4 fruit fly cellular contexts compared by ENCODE assay signal in the genomic region with DNA sequence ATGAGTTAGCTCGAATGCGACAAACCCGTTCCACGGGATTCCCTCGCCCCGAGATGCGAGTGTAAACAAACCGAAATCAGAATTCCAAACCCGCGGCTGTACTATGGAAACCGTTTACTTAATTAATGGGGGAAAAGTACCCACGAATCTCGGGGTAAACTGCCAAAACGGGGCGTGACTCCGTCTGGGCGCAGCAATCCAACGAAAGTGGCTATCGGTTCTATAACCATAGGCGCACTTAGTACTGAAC.
TF ChIP-seq lines count a peak whose summit lies in the region.

No protein-coding gene starts in this region.

- no peak for TF ChIP-seq CTCF in whole organism, embryonic (GFP tag; optimal IDR thresholded peaks at IDR 0.05; lab: Kevin White, UChicago)

TF ChIP-seq in whole organism, adult, 20 proteins besides CTCF, POLR2A, EP300 and RAD21:
- TF ChIP-seq toe (GFP tag; optimal IDR thresholded peaks at IDR 0.05; lab: Kevin White, UChicago) (no peak), Mnt (GFP tag; optimal IDR thresholded peaks at IDR 0.05; lab: Kevin White, UChicago) (no peak), cnc (optimal IDR thresholded peaks at IDR 0.05; lab: Kevin White, UChicago) (no peak), kay (GFP tag; lab: Kevin White, UChicago; ENCODE audit: borderline replicate concordance) (no peak), Clk (GFP tag; optimal IDR thresholded peaks at IDR 0.05; lab: Kevin White, UChicago) (no peak), CG7045 (GFP tag; optimal IDR thresholded peaks at IDR 0.05; lab: Kevin White, UChicago) (no peak), ovo (GFP tag; optimal IDR thresholded peaks at IDR 0.05; lab: Kevin White, UChicago) (peak; percentile 45), CG33017 (tag; optimal IDR thresholded peaks at IDR 0.05; lab: Kevin White, UChicago) (no peak)
TF ChIP-seq in whole organism, adult: peak in this region for 1.

TF ChIP-seq in whole organism, embryonic, 481 proteins besides CTCF, POLR2A, EP300 and RAD21:
- TF ChIP-seq Ets65A (GFP tag; lab: Kevin White, UChicago), result peak; percentile 61
- TF ChIP-seq CG3065 (GFP tag; optimal IDR thresholded peaks at IDR 0.05; lab: Kevin White, UChicago), result no peak
- peak; percentile 37 for TF ChIP-seq CG13894 (tag; optimal IDR thresholded peaks at IDR 0.05; lab: Kevin White, UChicago)
- peak; percentile 80 for TF ChIP-seq sd (tag; optimal IDR thresholded peaks at IDR 0.05; lab: Kevin White, UChicago)

TF ChIP-seq in whole organism, prepupa, 60 proteins besides CTCF, POLR2A, EP300 and RAD21:
- no peak for TF ChIP-seq Eip78C (GFP tag; lab: Kevin White, UChicago)
- no peak for TF ChIP-seq net (GFP tag; optimal IDR thresholded peaks at IDR 0.05; lab: Kevin White, UChicago)
- no peak for TF ChIP-seq Eip75B (GFP tag; optimal IDR thresholded peaks at IDR 0.05; lab: Kevin White, UChicago)
- no peak for TF ChIP-seq dsx (GFP tag; optimal IDR thresholded peaks at IDR 0.05; lab: Kevin White, UChicago; ENCODE audit: poor library complexity, severe bottlenecking)
- no peak for TF ChIP-seq Hr4 (GFP tag; optimal IDR thresholded peaks at IDR 0.05; lab: Kevin White, UChicago)
- TF ChIP-seq CG8632 (GFP tag; optimal IDR thresholded peaks at IDR 0.05; lab: Kevin White, UChicago), result no peak
- TF ChIP-seq Met (GFP tag; optimal IDR thresholded peaks at IDR 0.05; lab: Kevin White, UChicago), result no peak
- peak; percentile 29 for TF ChIP-seq fkh (GFP tag; optimal IDR thresholded peaks at IDR 0.05; lab: Kevin White, UChicago)

TF ChIP-seq in whole organism, wandering third instar larva, 38 proteins besides CTCF, POLR2A, EP300 and RAD21:
- TF ChIP-seq dmrt93B (GFP tag; optimal IDR thresholded peaks at IDR 0.05; lab: Kevin White, UChicago) (no peak), CG32264 (GFP tag; optimal IDR thresholded peaks at IDR 0.05; lab: Kevin White, UChicago) (no peak), Rel (GFP tag; optimal IDR thresholded peaks at IDR 0.05; lab: Kevin White, UChicago) (no peak), Rel (tag; optimal IDR thresholded peaks at IDR 0.05; lab: Kevin White, UChicago) (peak; percentile 75)
